Fruit fly (Drosophila melanogaster) whole organism, wandering third instar larva: ENCODE data around the gene asp.

ENCODE experiments used
- Abd-B ChIP-seq: fragments of >200 bp; optimal IDR thresholded peaks from 2 replicates; lab custom pipeline; 2017; ENCODE audit warnings: missing biosample characterization, missing genetic modification characterization
- Dfd ChIP-seq: fragments of >200 bp; optimal IDR thresholded peaks from 2 replicates; lab custom pipeline; 2017; ENCODE audit warnings: missing biosample characterization, missing genetic modification characterization
- foxo ChIP-seq, 2 experiments: fragments of 200-800 bp; sonication (Bioruptor generic); optimal IDR thresholded peaks; 2 replicates in 1 of 2; 3 replicates in 1 of 2; lab custom pipeline; 2016 to 2017; ENCODE audit warnings: missing biosample characterization in 2 of 2, missing genetic modification characterization in 2 of 2

DNA sequence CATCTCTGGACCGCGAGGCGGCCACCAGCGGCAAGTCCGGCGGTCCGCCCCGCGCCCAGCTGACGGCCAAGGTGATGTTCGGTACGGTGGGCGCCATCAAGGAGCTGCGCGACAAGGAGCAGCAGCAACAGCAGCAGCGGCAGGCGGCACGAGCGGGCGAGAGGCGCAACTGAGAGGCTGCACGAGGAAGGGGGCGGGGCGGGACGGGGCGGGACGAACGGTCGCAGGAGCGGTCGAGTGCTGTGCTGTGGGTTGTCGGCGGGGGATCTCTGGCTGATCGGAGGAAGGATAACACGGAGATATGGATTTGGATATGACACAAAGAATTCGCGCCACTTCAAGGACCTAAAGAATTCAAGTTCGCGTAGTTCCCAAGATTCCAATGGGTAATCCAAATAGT lies 16.0 kb downstream of the asp start:
- peak; percentile 82 for TF ChIP-seq Dfd
- no peak for TF ChIP-seq foxo (GFP tag; optimal IDR thresholded peaks at IDR 0.05; lab: Kevin White, UChicago)
- no peak for TF ChIP-seq Abd-B (GFP tag; lab: Kevin White, UChicago)
